Worm (Caenorhabditis elegans): ENCODE data around the gene K08H2.2.

Gene K08H2.2

ce11 chrX:13234879-13235278 is at the start of gene K08H2.2:
Gene K08H2.2 (minus strand): TSS chrX:13234979.
- TF ChIP-seq sea-1 (GFP tag; conservative IDR thresholded peaks at IDR 0.05) (no peak), tra-4 (tag; optimal IDR thresholded peaks at IDR 0.05) (no peak), B0310.2 (tag; optimal IDR thresholded peaks at IDR 0.05) (no peak), ama-1 (optimal IDR thresholded peaks at IDR 0.05) (no peak), tbx-11 (GFP tag; IDR thresholded peaks at IDR 0.05) (no peak), aly-1 (tag; optimal IDR thresholded peaks at IDR 0.05) (no peak), hnd-1 (tag; optimal IDR thresholded peaks at IDR 0.05) (no peak), scrt-1 (GFP tag; IDR thresholded peaks at IDR 0.05) (no peak), tbx-37 (GFP tag; conservative IDR thresholded peaks at IDR 0.05) (no peak)

ce11 chrX:13284091-13284490 is 49.3 kb upstream of the K08H2.2 start, which contains the start of gene cyp-14A4:
Gene cyp-14A4 (minus strand): TSS chrX:13284197.
- no peak for TF ChIP-seq tbx-11 (GFP tag; IDR thresholded peaks at IDR 0.05)
- no peak for TF ChIP-seq ama-1 (optimal IDR thresholded peaks at IDR 0.05)

- TF ChIP-seq aly-1 (tag; optimal IDR thresholded peaks at IDR 0.05) = no peak
- TF ChIP-seq hmbx-1 (tag; optimal IDR thresholded peaks at IDR 0.05) = no peak
- TF ChIP-seq scrt-1 (GFP tag; IDR thresholded peaks at IDR 0.05) = no peak
- no peak for TF ChIP-seq ets-7 (tag; optimal IDR thresholded peaks at IDR 0.05)
Measured at ce11 chrX:13283462-13283861, 48.7 kb upstream of the K08H2.2 start.

ce11 chrX:13278876-13279275 is 44.1 kb upstream of the K08H2.2 start, which contains the start of gene phf-33:
Gene phf-33 (minus strand): TSS chrX:13278976.
- no peak for TF ChIP-seq ama-1 (optimal IDR thresholded peaks at IDR 0.05)
- no peak for TF ChIP-seq tbx-11 (GFP tag; IDR thresholded peaks at IDR 0.05)
- no peak for TF ChIP-seq scrt-1 (GFP tag; IDR thresholded peaks at IDR 0.05)
- no peak for TF ChIP-seq tra-4 (tag; optimal IDR thresholded peaks at IDR 0.05)
- TF ChIP-seq B0310.2 (tag; optimal IDR thresholded peaks at IDR 0.05) = no peak
- no peak for TF ChIP-seq hmg-4 (GFP tag; optimal IDR thresholded peaks at IDR 0.05)
- no peak for TF ChIP-seq sea-1 (GFP tag; conservative IDR thresholded peaks at IDR 0.05)
- TF ChIP-seq pes-1 (GFP tag; IDR thresholded peaks at IDR 0.05) = no peak
- TF ChIP-seq hnd-1 (tag; optimal IDR thresholded peaks at IDR 0.05) = no peak
- no peak for TF ChIP-seq hmbx-1 (tag; optimal IDR thresholded peaks at IDR 0.05)
- TF ChIP-seq tbx-37 (GFP tag; conservative IDR thresholded peaks at IDR 0.05) = no peak
- no peak for TF ChIP-seq ceh-36 (tag; optimal IDR thresholded peaks at IDR 0.05)
- TF ChIP-seq aly-1 (tag; optimal IDR thresholded peaks at IDR 0.05) = no peak
- no peak for TF ChIP-seq flt-1 (GFP tag; IDR thresholded peaks at IDR 0.05)
- no peak for TF ChIP-seq F13C5.2 (tag; optimal IDR thresholded peaks at IDR 0.05)
- no peak for TF ChIP-seq ceh-13 (GFP tag; optimal IDR thresholded peaks at IDR 0.05)

ce11 chrX:13274102-13274501 is 39.3 kb upstream of the K08H2.2 start, which contains the start of gene cyp-14A3:
Gene cyp-14A3 (minus strand): TSS chrX:13274202.
- TF ChIP-seq flt-1 (GFP tag; IDR thresholded peaks at IDR 0.05) (no peak), ets-7 (tag; optimal IDR thresholded peaks at IDR 0.05) (no peak), ceh-36 (tag; optimal IDR thresholded peaks at IDR 0.05) (no peak), hmbx-1 (tag; optimal IDR thresholded peaks at IDR 0.05) (no peak), sea-1 (GFP tag; conservative IDR thresholded peaks at IDR 0.05) (no peak), aly-1 (tag; optimal IDR thresholded peaks at IDR 0.05) (no peak), hnd-1 (tag; optimal IDR thresholded peaks at IDR 0.05) (no peak)

ce11 chrX:13269586-13269985 is 34.8 kb upstream of the K08H2.2 start, which contains the start of gene cyp-14A2:
Gene cyp-14A2 (minus strand): TSS chrX:13269686.
- no peak for TF ChIP-seq ama-1 (optimal IDR thresholded peaks at IDR 0.05)
- TF ChIP-seq tra-4 (tag; optimal IDR thresholded peaks at IDR 0.05) = no peak
- no peak for TF ChIP-seq flt-1 (GFP tag; IDR thresholded peaks at IDR 0.05)
- TF ChIP-seq tbx-11 (GFP tag; IDR thresholded peaks at IDR 0.05) = no peak
- TF ChIP-seq B0310.2 (tag; optimal IDR thresholded peaks at IDR 0.05) = no peak
- no peak for TF ChIP-seq sea-1 (GFP tag; conservative IDR thresholded peaks at IDR 0.05)
- TF ChIP-seq aly-1 (tag; optimal IDR thresholded peaks at IDR 0.05) = no peak
- no peak for TF ChIP-seq scrt-1 (GFP tag; IDR thresholded peaks at IDR 0.05)
- no peak for TF ChIP-seq ceh-13 (GFP tag; optimal IDR thresholded peaks at IDR 0.05)
- TF ChIP-seq hmg-4 (GFP tag; optimal IDR thresholded peaks at IDR 0.05) = no peak
- TF ChIP-seq F13C5.2 (tag; optimal IDR thresholded peaks at IDR 0.05) = no peak
- TF ChIP-seq tbx-37 (GFP tag; conservative IDR thresholded peaks at IDR 0.05) = no peak
- no peak for TF ChIP-seq hnd-1 (tag; optimal IDR thresholded peaks at IDR 0.05)

ce11 chrX:13267230-13267629 is 32.5 kb upstream of the K08H2.2 start, which contains the start of gene cyp-14A1:
Gene cyp-14A1 (minus strand): TSS chrX:13267355.
- TF ChIP-seq pes-1 (GFP tag; IDR thresholded peaks at IDR 0.05) (no peak), hmbx-1 (tag; optimal IDR thresholded peaks at IDR 0.05) (no peak), tbx-37 (GFP tag; conservative IDR thresholded peaks at IDR 0.05) (no peak), ets-7 (tag; optimal IDR thresholded peaks at IDR 0.05) (no peak)

- TF ChIP-seq ama-1 (optimal IDR thresholded peaks at IDR 0.05) (no peak), hmg-4 (GFP tag; optimal IDR thresholded peaks at IDR 0.05) (peak; percentile 82), ceh-36 (tag; optimal IDR thresholded peaks at IDR 0.05) (peak; percentile 47), ceh-13 (GFP tag; optimal IDR thresholded peaks at IDR 0.05) (peak; percentile 65), ets-7 (tag; optimal IDR thresholded peaks at IDR 0.05) (peak; percentile 53), scrt-1 (GFP tag; IDR thresholded peaks at IDR 0.05) (peak; percentile 88), flt-1 (GFP tag; IDR thresholded peaks at IDR 0.05) (peak; percentile 84), B0310.2 (tag; optimal IDR thresholded peaks at IDR 0.05) (peak; percentile 64), pes-1 (GFP tag; IDR thresholded peaks at IDR 0.05) (no peak; the same call in 1 of the 2 replicates), hnd-1 (tag; optimal IDR thresholded peaks at IDR 0.05) (peak; percentile 57), aly-1 (tag; optimal IDR thresholded peaks at IDR 0.05) (peak; percentile 65), tbx-11 (GFP tag; IDR thresholded peaks at IDR 0.05) (peak; percentile 85), F13C5.2 (tag; optimal IDR thresholded peaks at IDR 0.05) (peak; percentile 83), tbx-37 (GFP tag; conservative IDR thresholded peaks at IDR 0.05) (peak; percentile 88), sea-1 (GFP tag; conservative IDR thresholded peaks at IDR 0.05) (peak; percentile 59), tra-4 (tag; optimal IDR thresholded peaks at IDR 0.05) (peak; percentile 22), hmbx-1 (tag; optimal IDR thresholded peaks at IDR 0.05) (peak; percentile 46)
Measured at ce11 chrX:13264550-13264949, 29.8 kb upstream of the K08H2.2 start.
